Fruit fly (Drosophila melanogaster): Measurements from ENCODE around the gene alphaTub84B.

Gene alphaTub84B

dm6 chr3R:7076293-7076981, 10.0 kb upstream of the alphaTub84B start:
- TF ChIP-seq noc (tag; optimal IDR thresholded peaks at IDR 0.05): no peak

- no peak for TF ChIP-seq noc (tag; optimal IDR thresholded peaks at IDR 0.05)
These were observed 6.7 kb upstream of the alphaTub84B start for dm6 chr3R:7079718-7080117.

- TF ChIP-seq noc (tag; optimal IDR thresholded peaks at IDR 0.05): no peak
These were observed 6.1 kb upstream of the alphaTub84B start, which contains the start of gene Ref1 for dm6 chr3R:7080157-7080916. Ref1 (minus strand) TSS chr3R:7080387.

- TF ChIP-seq noc (tag; optimal IDR thresholded peaks at IDR 0.05): no peak
These were observed 4.4 kb upstream of the alphaTub84B start, which contains the start of gene Dpck for dm6 chr3R:7081972-7082371. Dpck (plus strand) TSS chr3R:7082182.

dm6 chr3R:7083750-7084149, 2.6 kb upstream of the alphaTub84B start:
- no peak for TF ChIP-seq noc (tag; optimal IDR thresholded peaks at IDR 0.05)

- no peak for TF ChIP-seq noc (tag; optimal IDR thresholded peaks at IDR 0.05)
These were observed 944 bp upstream of the alphaTub84B start for dm6 chr3R:7085455-7085854.

dm6 chr3R:7085983-7086376, 419 bp upstream of the alphaTub84B start, which contains the start of gene Tailor:
Tailor (minus strand) TSS chr3R:7086083.
- TF ChIP-seq noc (tag; optimal IDR thresholded peaks at IDR 0.05): no peak

dm6 chr3R:7087201-7087505, 754 bp downstream of the alphaTub84B start:
- TF ChIP-seq noc (tag; optimal IDR thresholded peaks at IDR 0.05): no peak

- no peak for TF ChIP-seq noc (tag; optimal IDR thresholded peaks at IDR 0.05)
These were observed 1.5 kb downstream of the alphaTub84B start for dm6 chr3R:7087904-7088303.

dm6 chr3R:7088837-7089361, 2.5 kb downstream of the alphaTub84B start:
- TF ChIP-seq noc (tag; optimal IDR thresholded peaks at IDR 0.05): no peak

dm6 chr3R:7089522-7090336, 3.3 kb downstream of the alphaTub84B start:
- TF ChIP-seq noc (tag; optimal IDR thresholded peaks at IDR 0.05): peak; percentile 18

dm6 chr3R:7090337-7090830, 4.0 kb downstream of the alphaTub84B start:
- TF ChIP-seq noc (tag; optimal IDR thresholded peaks at IDR 0.05): no peak

- TF ChIP-seq noc (tag; optimal IDR thresholded peaks at IDR 0.05): no peak
These were observed 5.5 kb downstream of the alphaTub84B start for dm6 chr3R:7091904-7092303.

dm6 chr3R:7093592-7093991, 7.2 kb downstream of the alphaTub84B start:
- no peak for TF ChIP-seq noc (tag; optimal IDR thresholded peaks at IDR 0.05)

dm6 chr3R:7094368-7094767, 8.0 kb downstream of the alphaTub84B start:
- TF ChIP-seq noc (tag; optimal IDR thresholded peaks at IDR 0.05): no peak
